Fruit fly (Drosophila melanogaster) whole organism, embryonic: ENCODE measurements around the gene CG9550.

Experiments used
- Bgb ChIP-seq: fragments of 200-800 bp; sonication (Bioruptor generic); IDR thresholded peaks from 2 replicates; pipeline ENCODE4 v1.3.6; 2022; ENCODE audit warnings: missing biosample characterization, missing genetic modification characterization; ENCODE audit not compliant: partially characterized antibody
- CG10147 ChIP-seq: fragments of 200-800 bp; sonication (Bioruptor generic); optimal IDR thresholded peaks from 2 replicates; lab custom pipeline; 2019; ENCODE audit warnings: missing biosample characterization, mild to moderate bottlenecking, missing genetic modification characterization, moderate library complexity
- CG10267 ChIP-seq: fragments of 200-800 bp; sonication (Bioruptor generic); optimal IDR thresholded peaks from 2 replicates; lab custom pipeline; 2018; ENCODE audit warnings: missing biosample characterization, mild to moderate bottlenecking, missing genetic modification characterization, moderate library complexity
- CG10274 ChIP-seq: fragments of 200-800 bp; sonication (Bioruptor generic); optimal IDR thresholded peaks from 3 replicates; lab custom pipeline; 2017; ENCODE audit warnings: missing biosample characterization, mild to moderate bottlenecking, missing genetic modification characterization
- CG10543 ChIP-seq: fragments of 200-800 bp; sonication (Bioruptor generic); optimal IDR thresholded peaks from 3 replicates; lab custom pipeline; 2017; ENCODE audit warnings: missing biosample characterization, mild to moderate bottlenecking, missing genetic modification characterization, moderate library complexity
- CG11093 ChIP-seq: fragments of 200-800 bp; sonication (Bioruptor generic); IDR thresholded peaks from 3 replicates; pipeline ENCODE4 v1.3.6; 2022; ENCODE audit warnings: missing biosample characterization, missing genetic modification characterization
- CG11398 ChIP-seq: fragments of 200-800 bp; sonication (Bioruptor generic); optimal IDR thresholded peaks from 2 replicates; lab custom pipeline; 2016; ENCODE audit warnings: missing biosample characterization, missing genetic modification characterization
- CG11504 ChIP-seq: fragments of 200-800 bp; sonication (Bioruptor generic); optimal IDR thresholded peaks from 3 replicates; lab custom pipeline; 2019; ENCODE audit warnings: missing biosample characterization, mild to moderate bottlenecking, missing genetic modification characterization, moderate library complexity
- CG12769 ChIP-seq: fragments of 200-800 bp; sonication (Bioruptor generic); optimal IDR thresholded peaks from 2 replicates; lab custom pipeline; 2019; ENCODE audit warnings: missing biosample characterization, mild to moderate bottlenecking, missing genetic modification characterization, moderate library complexity
- CG14667 ChIP-seq: fragments of 200-800 bp; sonication (Bioruptor generic); IDR thresholded peaks from 2 replicates; pipeline ENCODE4 v1.3.6; 2022; ENCODE audit warnings: missing biosample characterization, missing genetic modification characterization
- CG14710 ChIP-seq: fragments of 200-800 bp; sonication (Bioruptor generic); optimal IDR thresholded peaks from 3 replicates; lab custom pipeline; 2019; ENCODE audit warnings: missing biosample characterization, mild to moderate bottlenecking, missing genetic modification characterization, moderate library complexity
- CG15269 ChIP-seq: fragments of 200-800 bp; sonication (Bioruptor generic); optimal IDR thresholded peaks from 2 replicates; lab custom pipeline; 2018; ENCODE audit warnings: missing biosample characterization, mild to moderate bottlenecking, missing genetic modification characterization, moderate library complexity
- CG1603 ChIP-seq: fragments of 200-800 bp; sonication (Bioruptor generic); optimal IDR thresholded peaks from 2 replicates; lab custom pipeline; 2019; ENCODE audit warnings: missing biosample characterization, mild to moderate bottlenecking, missing genetic modification characterization, moderate library complexity
- CG18262 ChIP-seq: fragments of 200-800 bp; optimal IDR thresholded peaks from 3 replicates; lab custom pipeline; 2019; ENCODE audit warnings: missing biosample characterization, mild to moderate bottlenecking, missing genetic modification characterization, moderate library complexity
- CG2199 ChIP-seq: fragments of 200-800 bp; sonication (Bioruptor generic); IDR thresholded peaks from 3 replicates; pipeline ENCODE4 v1.3.6; 2022; ENCODE audit warnings: missing biosample characterization, missing genetic modification characterization
- CG32532 ChIP-seq: fragments of 200-800 bp; sonication (Bioruptor generic); IDR thresholded peaks from 2 replicates; pipeline ENCODE4 v1.3.6; 2022; ENCODE audit warnings: missing biosample characterization, missing genetic modification characterization
- CG34422 ChIP-seq: fragments of 200-800 bp; sonication (Bioruptor generic); IDR thresholded peaks from 3 replicates; pipeline ENCODE4 v1.3.6; 2022; ENCODE audit warnings: missing biosample characterization, missing genetic modification characterization
- CG3995 ChIP-seq: fragments of 200-800 bp; sonication (Bioruptor generic); optimal IDR thresholded peaks from 3 replicates; lab custom pipeline; 2016; ENCODE audit warnings: missing biosample characterization, missing genetic modification characterization
- CG5180 ChIP-seq: fragments of 200-800 bp; sonication (Bioruptor generic); optimal IDR thresholded peaks from 3 replicates; lab custom pipeline; 2017; ENCODE audit warnings: missing biosample characterization, missing genetic modification characterization, mild to moderate bottlenecking, moderate library complexity, missing genetic modification reagents
- Drgx ChIP-seq: fragments of 200-800 bp; sonication (Bioruptor generic); IDR thresholded peaks from 2 replicates; pipeline ENCODE4 v1.3.6; 2022; ENCODE audit warnings: missing biosample characterization, missing genetic modification characterization
- Hmr ChIP-seq: fragments of 200-800 bp; sonication (Bioruptor generic); optimal IDR thresholded peaks from 3 replicates; lab custom pipeline; 2017; ENCODE audit warnings: mild to moderate bottlenecking, missing biosample characterization, missing genetic modification reagents, missing genetic modification characterization
- Hr51 ChIP-seq, 2 experiments: fragments of 200-800 bp; sonication (Bioruptor generic); optimal IDR thresholded peaks; 2 replicates in 1 of 2; 3 replicates in 1 of 2; lab custom pipeline; 2016 to 2018; ENCODE audit warnings: missing biosample characterization in 2 of 2, missing genetic modification characterization in 2 of 2, mild to moderate bottlenecking in 1 of 2, moderate library complexity in 1 of 2
- Jarid2 ChIP-seq: fragments of 200-800 bp; sonication (Bioruptor generic); optimal IDR thresholded peaks from 3 replicates; lab custom pipeline; 2017; ENCODE audit warnings: mild to moderate bottlenecking, missing biosample characterization, missing genetic modification reagents, missing genetic modification characterization
- Oaz ChIP-seq: fragments of 200-800 bp; sonication (Bioruptor generic); IDR thresholded peaks from 2 replicates; pipeline ENCODE4 v1.3.6; 2022; ENCODE audit warnings: missing biosample characterization, missing genetic modification characterization
- Sox100B ChIP-seq: fragments of 200-800 bp; sonication (Bioruptor generic); optimal IDR thresholded peaks from 3 replicates; lab custom pipeline; 2018; ENCODE audit warnings: missing biosample characterization, mild to moderate bottlenecking, missing genetic modification characterization
- Taf1 ChIP-seq: fragments of 200-800 bp; sonication (Bioruptor generic); IDR thresholded peaks from 2 replicates; pipeline ENCODE4 v1.3.6; 2022; ENCODE audit warnings: missing biosample characterization, missing genetic modification characterization
- cad ChIP-seq: fragments of >200 bp; optimal IDR thresholded peaks from 2 replicates; lab custom pipeline; 2017; ENCODE audit warnings: missing biosample characterization, missing genetic modification characterization
- cg ChIP-seq: fragments of 200-800 bp; sonication (Bioruptor generic); optimal IDR thresholded peaks from 3 replicates; lab custom pipeline; 2019; ENCODE audit warnings: missing biosample characterization, mild to moderate bottlenecking, missing genetic modification characterization, moderate library complexity
- chif ChIP-seq, 2 experiments: fragments of 200-800 bp; sonication (Bioruptor generic); optimal IDR thresholded peaks; 3 replicates each; lab custom pipeline; 2016; ENCODE audit warnings: missing biosample characterization in 2 of 2, missing genetic modification characterization in 2 of 2
- chinmo ChIP-seq: fragments of 200-800 bp; sonication (Bioruptor generic); IDR thresholded peaks from 4 replicates; pipeline ENCODE4 v1.3.6; 2022; ENCODE audit warnings: missing biosample characterization, missing genetic modification characterization; ENCODE audit not compliant: partially characterized antibody
- dimm ChIP-seq: fragments of 200-800 bp; sonication (Bioruptor generic); IDR thresholded peaks from 2 replicates; pipeline ENCODE4 v1.3.6; 2022; ENCODE audit warnings: missing biosample characterization, missing genetic modification characterization
- dmrt99B ChIP-seq: fragments of 200-800 bp; sonication (Bioruptor generic); optimal IDR thresholded peaks from 2 replicates; lab custom pipeline; 2018; ENCODE audit warnings: missing biosample characterization, mild to moderate bottlenecking, missing genetic modification characterization, moderate library complexity
- en ChIP-seq: fragments of 200-800 bp; sonication (Bioruptor generic); optimal IDR thresholded peaks from 2 replicates; lab custom pipeline; 2016; ENCODE audit warnings: missing biosample characterization, missing genetic modification characterization
- esg ChIP-seq: fragments of 200-800 bp; sonication (Bioruptor generic); conservative IDR thresholded peaks from 2 replicates; pipeline ENCODE4 v1.3.6; 2022; ENCODE audit warnings: missing biosample characterization, missing genetic modification characterization
- ind ChIP-seq: fragments of 200-800 bp; sonication (Bioruptor generic); optimal IDR thresholded peaks from 3 replicates; lab custom pipeline; 2016; ENCODE audit warnings: missing biosample characterization, missing genetic modification characterization
- jigr1 ChIP-seq: fragments of 200-800 bp; sonication (Bioruptor generic); IDR thresholded peaks from 3 replicates; pipeline ENCODE4 v1.3.6; 2022; ENCODE audit warnings: missing biosample characterization, missing genetic modification characterization
- lab ChIP-seq: fragments of 200-800 bp; sonication (Bioruptor generic); optimal IDR thresholded peaks from 3 replicates; lab custom pipeline; 2017; ENCODE audit warnings: missing biosample characterization, missing genetic modification characterization, mild to moderate bottlenecking, moderate library complexity, missing genetic modification reagents
- lmd ChIP-seq: fragments of 200-800 bp; sonication (Bioruptor generic); IDR thresholded peaks from 2 replicates; pipeline ENCODE4 v1.3.6; 2022; ENCODE audit warnings: missing biosample characterization, missing genetic modification characterization
- mirr ChIP-seq: fragments of 200-800 bp; sonication (Bioruptor generic); optimal IDR thresholded peaks from 3 replicates; lab custom pipeline; 2018; ENCODE audit warnings: missing biosample characterization, mild to moderate bottlenecking, missing genetic modification characterization
- ranshi ChIP-seq: fragments of 200-800 bp; sonication (Bioruptor generic); IDR thresholded peaks from 2 replicates; pipeline ENCODE4 v1.3.6; 2022; ENCODE audit warnings: missing biosample characterization, missing genetic modification characterization
- row ChIP-seq: fragments of 200-800 bp; sonication (Bioruptor generic); IDR thresholded peaks from 3 replicates; pipeline ENCODE4 v1.3.6; 2022; ENCODE audit warnings: missing biosample characterization, missing genetic modification characterization
- sd ChIP-seq: fragments of 200-800 bp; sonication (Bioruptor generic); optimal IDR thresholded peaks from 3 replicates; lab custom pipeline; 2018; ENCODE audit warnings: missing biosample characterization, mild to moderate bottlenecking, missing genetic modification characterization, moderate library complexity
- so ChIP-seq: fragments of 200-800 bp; sonication (Bioruptor generic); IDR thresholded peaks from 3 replicates; pipeline ENCODE4 v1.3.6; 2022; ENCODE audit warnings: missing biosample characterization, missing genetic modification characterization
- tap ChIP-seq: fragments of 200-800 bp; optimal IDR thresholded peaks from 3 replicates; lab custom pipeline; 2019; ENCODE audit warnings: missing biosample characterization, mild to moderate bottlenecking, missing genetic modification characterization, moderate library complexity
- ttk ChIP-seq: fragments of 200-800 bp; sonication (Bioruptor generic); IDR thresholded peaks from 2 replicates; pipeline ENCODE4 v2.1.2; 2022; ENCODE audit warnings: missing biosample characterization, missing genetic modification characterization
- unpg ChIP-seq: fragments of 200-800 bp; sonication (Bioruptor generic); optimal IDR thresholded peaks from 3 replicates; lab custom pipeline; 2018; ENCODE audit warnings: missing biosample characterization, mild to moderate bottlenecking, missing genetic modification characterization, moderate library complexity
- vvl ChIP-seq: fragments of 200-800 bp; sonication (Bioruptor generic); IDR thresholded peaks from 2 replicates; pipeline ENCODE4 v1.3.6; 2022; ENCODE audit warnings: missing biosample characterization, missing genetic modification characterization
- zen ChIP-seq: fragments of 200-800 bp; sonication (Bioruptor generic); optimal IDR thresholded peaks from 3 replicates; lab custom pipeline; 2018; ENCODE audit warnings: missing biosample characterization, mild to moderate bottlenecking, missing genetic modification characterization, moderate library complexity

Gene CG9550

DNA sequence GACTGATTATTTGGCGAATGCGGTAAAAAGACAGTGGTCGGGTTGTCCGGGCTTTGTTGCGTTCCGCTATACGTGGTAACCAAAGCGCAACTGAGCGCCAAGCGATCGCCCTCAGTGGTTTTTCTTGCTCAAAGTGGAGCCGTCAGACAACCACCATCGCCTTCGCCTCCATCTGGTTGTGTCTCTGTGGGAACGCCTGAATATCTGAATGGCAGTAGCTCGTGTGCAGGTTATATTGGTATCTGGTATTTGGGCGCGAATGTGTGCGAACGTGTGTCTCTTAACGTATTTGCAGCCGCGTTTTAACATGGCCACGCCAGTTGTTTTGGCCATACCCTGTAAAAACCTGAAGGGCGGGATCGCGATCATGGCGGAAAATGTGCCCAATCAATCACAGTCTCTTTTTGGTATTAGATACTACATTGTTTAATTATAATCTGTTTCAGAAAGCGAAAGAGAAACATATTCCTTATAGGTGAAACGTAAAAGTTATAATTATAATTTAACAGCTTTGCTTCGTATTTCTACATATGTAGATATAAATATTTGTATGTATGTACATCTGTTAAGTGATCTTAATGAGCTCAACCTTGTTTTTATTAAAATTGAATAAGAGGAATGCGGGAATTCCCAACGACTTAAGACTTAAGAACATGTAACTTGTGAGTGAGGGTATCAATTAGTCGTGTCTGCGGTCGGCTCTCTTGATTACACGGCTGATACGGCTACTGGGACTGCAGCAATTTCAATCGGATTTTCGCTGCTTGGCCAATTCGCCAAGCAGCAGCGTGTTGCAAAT, 24.7 kb upstream of the CG9550 start (continued):
- 0 out of 2 replicates have a peak, but pooled peaks have one; percentile 27 for TF ChIP-seq esg
- peak; percentile 51 for TF ChIP-seq CG11504 (tag; lab: Kevin White, UChicago)
- TF ChIP-seq CG3995, result no peak
- TF ChIP-seq CG1603 (tag; lab: Kevin White, UChicago), result no peak
- TF ChIP-seq Hr51 (GFP tag; optimal IDR thresholded peaks at IDR 0.05; lab: Kevin White, UChicago), result peak in 1 of 2 experiments; percentile 39
- TF ChIP-seq Drgx (GFP tag; lab: Robert Waterston, UW), result no peak
- peak; percentile 36 for TF ChIP-seq mirr (GFP tag; lab: Kevin White, UChicago)
- peak; percentile 20 for TF ChIP-seq cg
- TF ChIP-seq cad (GFP tag; lab: Kevin White, UChicago), result no peak
- no peak for TF ChIP-seq zen (tag; lab: Kevin White, UChicago)
- no peak for TF ChIP-seq CG14710
- TF ChIP-seq CG18262, result peak; percentile 10
- TF ChIP-seq unpg, result peak; percentile 5
- peak; percentile 78; the same call in 2 of the 4 replicates for TF ChIP-seq chinmo (GFP tag; lab: Robert Waterston, UW)
- no peak for TF ChIP-seq chif (GFP tag; optimal IDR thresholded peaks at IDR 0.05; lab: Kevin White, UChicago)
- no peak for TF ChIP-seq ranshi (GFP tag; lab: Robert Waterston, UW)
- peak; percentile 75; the same call in 1 of the 3 replicates for TF ChIP-seq CG2199 (GFP tag; lab: Robert Waterston, UW)
- no peak for TF ChIP-seq dimm (GFP tag; lab: Robert Waterston, UW)
- peak; percentile 32; the same call in 1 of the 2 replicates for TF ChIP-seq Taf1
- 0 out of 2 replicates have a peak, but pooled peaks have one; percentile 14 for TF ChIP-seq lmd (GFP tag; lab: Robert Waterston, UW)
- no peak for TF ChIP-seq Oaz
- peak; percentile 47 for TF ChIP-seq CG15269 (tag; lab: Kevin White, UChicago)
- TF ChIP-seq Hmr (GFP tag; lab: Kevin White, UChicago), result no peak
- no peak for TF ChIP-seq jigr1 (GFP tag; lab: Robert Waterston, UW)
- no peak for TF ChIP-seq tap (tag; lab: Kevin White, UChicago)
- TF ChIP-seq CG32532 (GFP tag; lab: Robert Waterston, UW), result no peak
- TF ChIP-seq CG11398 (GFP tag; lab: Kevin White, UChicago), result no peak
- no peak for TF ChIP-seq Jarid2 (GFP tag; lab: Kevin White, UChicago)
- peak; percentile 22; the same call in 1 of the 2 replicates for TF ChIP-seq vvl (GFP tag; lab: Robert Waterston, UW)
- peak; percentile 81 for TF ChIP-seq CG12769 (tag; lab: Kevin White, UChicago)
- TF ChIP-seq CG10543 (GFP tag; lab: Kevin White, UChicago), result peak; percentile 43
- TF ChIP-seq CG10147, result peak; percentile 34
- peak; percentile 8 for TF ChIP-seq CG10267 (tag; lab: Kevin White, UChicago)
- no peak for TF ChIP-seq en
- TF ChIP-seq ttk, result 0 out of 2 replicates have a peak, but pooled peaks have one; percentile 4
- no peak for TF ChIP-seq CG11093 (GFP tag; lab: Robert Waterston, UW)
- TF ChIP-seq ind (GFP tag; lab: Kevin White, UChicago), result peak; percentile 21
- peak; percentile 31; the same call in 1 of the 2 replicates for TF ChIP-seq Bgb (GFP tag; lab: Robert Waterston, UW)
- peak; percentile 54 for TF ChIP-seq sd (tag; lab: Kevin White, UChicago)
- TF ChIP-seq CG14667 (GFP tag; lab: Robert Waterston, UW), result no peak
- TF ChIP-seq CG10274 (GFP tag; lab: Kevin White, UChicago), result peak; percentile 14
- peak; percentile 42; the same call in 1 of the 3 replicates for TF ChIP-seq CG34422
- peak; percentile 16; the same call in 1 of the 3 replicates for TF ChIP-seq so (GFP tag; lab: Robert Waterston, UW)
- TF ChIP-seq Sox100B (GFP tag; lab: Kevin White, UChicago), result peak; percentile 52
- peak; percentile 34 for TF ChIP-seq CG5180 (GFP tag; lab: Kevin White, UChicago)
- TF ChIP-seq row (GFP tag; lab: Robert Waterston, UW), result peak; percentile 49
- peak; percentile 14 for TF ChIP-seq lab
- peak; percentile 55 for TF ChIP-seq dmrt99B (tag; lab: Kevin White, UChicago)
